Fruit fly (Drosophila melanogaster): ENCODE data around the gene CG34382.

Gene CG34382

DNA sequence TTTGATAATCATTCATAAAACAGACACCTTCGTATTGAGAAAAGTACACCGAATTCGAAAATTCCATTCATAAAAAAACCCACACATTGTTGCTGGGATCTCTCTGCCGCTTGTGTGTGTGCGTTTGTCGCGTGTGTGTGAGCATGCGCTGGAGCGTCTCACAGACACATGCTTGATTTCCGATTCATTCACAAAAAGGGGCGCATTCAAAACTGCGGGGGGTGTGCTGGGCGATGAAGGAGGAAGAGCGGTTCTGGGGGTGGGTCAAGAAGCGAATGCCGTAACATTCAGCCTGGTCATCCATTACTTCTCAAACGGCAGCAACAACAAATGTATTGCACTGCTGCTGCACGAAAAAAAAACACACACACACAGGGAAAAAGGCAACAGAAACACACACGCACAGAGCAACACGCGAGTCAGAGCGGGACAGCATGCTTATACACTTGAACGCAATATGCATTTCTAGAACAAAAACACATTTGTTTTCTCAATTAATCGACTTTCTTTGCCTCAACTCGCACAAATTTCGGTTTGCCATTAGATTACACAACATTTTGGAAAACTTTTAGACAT is 24.8 kb upstream of the CG34382 start (continued):
- TF ChIP-seq CG11560 (tag; IDR thresholded peaks at IDR 0.05), result no peak
- TF ChIP-seq Dbx (GFP tag; IDR thresholded peaks at IDR 0.05), result 0 out of 3 replicates have a peak, but pooled peaks have one; percentile 21
- TF ChIP-seq lmd (GFP tag; IDR thresholded peaks at IDR 0.05), result no peak
- peak; percentile 75 for TF ChIP-seq CG15479 (GFP tag; optimal IDR thresholded peaks at IDR 0.05)
- peak; percentile 76 for TF ChIP-seq abd-A (tag; optimal IDR thresholded peaks at IDR 0.05)
- no peak; the same call in 2 of the 3 replicates for TF ChIP-seq otp (GFP tag; IDR thresholded peaks at IDR 0.05)
- TF ChIP-seq CG8924 (tag; optimal IDR thresholded peaks at IDR 0.05), result peak; percentile 1
- TF ChIP-seq CG1024 (GFP tag; IDR thresholded peaks at IDR 0.05), result no peak
- no peak for TF ChIP-seq CG8281 (tag; optimal IDR thresholded peaks at IDR 0.05)
- 0 out of 2 replicates have a peak, but pooled peaks have one; percentile 7 for TF ChIP-seq peb (GFP tag; IDR thresholded peaks at IDR 0.05)
- peak; percentile 9 for TF ChIP-seq nom (GFP tag; optimal IDR thresholded peaks at IDR 0.05)
- TF ChIP-seq sug (tag; optimal IDR thresholded peaks at IDR 0.05), result peak; percentile 80
- TF ChIP-seq CG17912 (GFP tag; optimal IDR thresholded peaks at IDR 0.05), result no peak
- peak; percentile 44; the same call in 1 of the 2 replicates for TF ChIP-seq Atf6 (GFP tag; IDR thresholded peaks at IDR 0.05)
- TF ChIP-seq CG10321 (GFP tag; IDR thresholded peaks at IDR 0.05), result peak; percentile 86
- TF ChIP-seq CkIIα-i1 (GFP tag; IDR thresholded peaks at IDR 0.05), result no peak
- peak; percentile 20 for TF ChIP-seq tin (GFP tag; optimal IDR thresholded peaks at IDR 0.05)
- TF ChIP-seq CG32772 (GFP tag; IDR thresholded peaks at IDR 0.05), result peak; percentile 85
- no peak for TF ChIP-seq onecut (GFP tag; IDR thresholded peaks at IDR 0.05)
- no peak for TF ChIP-seq CG14860 (GFP tag; IDR thresholded peaks at IDR 0.05; ENCODE audit: partially characterized antibody)
- no peak for TF ChIP-seq sc (optimal IDR thresholded peaks at IDR 0.05)
- TF ChIP-seq sc (GFP tag; optimal IDR thresholded peaks at IDR 0.05), result no peak
- TF ChIP-seq dpn (GFP tag; optimal IDR thresholded peaks at IDR 0.05), result no peak
- no peak for TF ChIP-seq dysf (GFP tag; IDR thresholded peaks at IDR 0.05)
- TF ChIP-seq CG5953 (GFP tag; IDR thresholded peaks at IDR 0.05), result no peak
- no peak for TF ChIP-seq phol (tag; optimal IDR thresholded peaks at IDR 0.05)
- no peak for TF ChIP-seq CG13775 (GFP tag; optimal IDR thresholded peaks at IDR 0.05)
- TF ChIP-seq az2 (GFP tag; optimal IDR thresholded peaks at IDR 0.05), result no peak
- TF ChIP-seq CG12071 (GFP tag; optimal IDR thresholded peaks at IDR 0.05), result peak; percentile 15
- TF ChIP-seq PHDP (tag; optimal IDR thresholded peaks at IDR 0.05), result no peak
- TF ChIP-seq hth (optimal IDR thresholded peaks at IDR 0.05), result no peak
- TF ChIP-seq CG1647 (GFP tag; optimal IDR thresholded peaks at IDR 0.05), result no peak
- TF ChIP-seq CG4328 (GFP tag; optimal IDR thresholded peaks at IDR 0.05), result no peak
- peak; percentile 97 for TF ChIP-seq crol (GFP tag; IDR thresholded peaks at IDR 0.05)
- TF ChIP-seq trem (tag; optimal IDR thresholded peaks at IDR 0.05), result no peak
- no peak for TF ChIP-seq CG18764 (GFP tag; optimal IDR thresholded peaks at IDR 0.05)
- TF ChIP-seq CG4820 (GFP tag; optimal IDR thresholded peaks at IDR 0.05), result no peak
- TF ChIP-seq D19B (GFP tag; optimal IDR thresholded peaks at IDR 0.05), result no peak
- no peak for TF ChIP-seq Xrp1 (GFP tag; IDR thresholded peaks at IDR 0.05)
- TF ChIP-seq CG8765 (GFP tag; IDR thresholded peaks at IDR 0.05), result no peak
- TF ChIP-seq NK7.1 (GFP tag; optimal IDR thresholded peaks at IDR 0.05), result no peak
- TF ChIP-seq cg (GFP tag; optimal IDR thresholded peaks at IDR 0.05), result peak; percentile 96
- no peak for TF ChIP-seq Six4 (GFP tag; optimal IDR thresholded peaks at IDR 0.05)
- TF ChIP-seq vvl (GFP tag; IDR thresholded peaks at IDR 0.05), result peak; percentile 62
- no peak for TF ChIP-seq gt (GFP tag; IDR thresholded peaks at IDR 0.05)
- no peak for TF ChIP-seq Usf (GFP tag; optimal IDR thresholded peaks at IDR 0.05)
- TF ChIP-seq CG18011 (GFP tag; optimal IDR thresholded peaks at IDR 0.05), result peak; percentile 95
- TF ChIP-seq CG34422 (GFP tag; IDR thresholded peaks at IDR 0.05), result peak; percentile 84; the same call in 2 of the 3 replicates
- TF ChIP-seq Hr3 (GFP tag; optimal IDR thresholded peaks at IDR 0.05), result no peak
- TF ChIP-seq BEAF-32 (GFP tag; optimal IDR thresholded peaks at IDR 0.05), result no peak
- no peak for TF ChIP-seq yki (optimal IDR thresholded peaks at IDR 0.05)
- TF ChIP-seq Dp (GFP tag; optimal IDR thresholded peaks at IDR 0.05), result no peak
